Worm (Caenorhabditis elegans) whole organism, late embryonic: ENCODE results near the gene pgp-12.

Experiments used
- C38D4.7 ChIP-seq: fragments of 200-800 bp; sonication (Bioruptor generic); optimal IDR thresholded peaks from 2 replicates; lab custom pipeline; 2018; ENCODE audit warnings: mild to moderate bottlenecking, missing genetic modification characterization, moderate library complexity, missing compliant biosample characterization
- F13H6.1 ChIP-seq: sonication (generic microtip); optimal IDR thresholded peaks from 2 replicates; lab custom pipeline; 2016; ENCODE audit warnings: missing genetic modification characterization, missing compliant biosample characterization
- K02D7.2 ChIP-seq: sonication (generic microtip); optimal IDR thresholded peaks from 2 replicates; lab custom pipeline; 2017; ENCODE audit warnings: mild to moderate bottlenecking, missing genetic modification characterization, missing compliant biosample characterization
- K09A11.1 ChIP-seq: sonication (generic microtip); optimal IDR thresholded peaks from 2 replicates; lab custom pipeline; 2017; ENCODE audit warnings: antibody characterized with exemption, mild to moderate bottlenecking, missing genetic modification characterization, missing compliant biosample characterization; ENCODE audit not compliant: insufficient read depth
- T23F11.4 ChIP-seq: fragments of 200-800 bp; sonication (Bioruptor generic); optimal IDR thresholded peaks from 2 replicates; lab custom pipeline; 2018; ENCODE audit warnings: mild to moderate bottlenecking, missing genetic modification characterization, missing compliant biosample characterization
- Y22D7AL.16 ChIP-seq: sonication (generic microtip); optimal IDR thresholded peaks from 2 replicates; lab custom pipeline; 2016; ENCODE audit warnings: missing genetic modification characterization, missing compliant biosample characterization
- ahr-1 ChIP-seq: sonication (generic microtip); optimal IDR thresholded peaks from 2 replicates; lab custom pipeline; 2016; ENCODE audit warnings: missing genetic modification characterization, missing compliant biosample characterization
- ceh-14 ChIP-seq: sonication (generic microtip); optimal IDR thresholded peaks from 2 replicates; lab custom pipeline; 2016; ENCODE audit warnings: missing genotype, missing genetic modification characterization, missing compliant biosample characterization
- ceh-24 ChIP-seq: sonication (generic microtip); optimal IDR thresholded peaks from 2 replicates; lab custom pipeline; 2016; ENCODE audit warnings: mild to moderate bottlenecking, missing genetic modification characterization, missing compliant biosample characterization
- ceh-30 ChIP-seq: fragments of 150-350 bp; optimal IDR thresholded peaks from 2 replicates; lab custom pipeline; 2014; ENCODE audit warnings: missing biosample characterization, missing genetic modification characterization
- ceh-48 ChIP-seq: sonication (generic microtip); optimal IDR thresholded peaks from 2 replicates; lab custom pipeline; 2016; ENCODE audit warnings: missing genetic modification characterization, inconsistent platforms, missing compliant biosample characterization
- ceh-9 ChIP-seq: sonication (generic microtip); optimal IDR thresholded peaks from 2 replicates; lab custom pipeline; 2016; ENCODE audit warnings: mild to moderate bottlenecking, missing genetic modification characterization, inconsistent platforms, missing compliant biosample characterization
- fax-1 ChIP-seq: sonication (generic microtip); optimal IDR thresholded peaks from 2 replicates; lab custom pipeline; 2016; ENCODE audit warnings: missing genotype, missing genetic modification characterization, missing compliant biosample characterization
- fkh-10 ChIP-seq: fragments of 150-350 bp; optimal IDR thresholded peaks from 2 replicates; lab custom pipeline; 2014; ENCODE audit warnings: missing biosample characterization, missing genetic modification reagents, missing genetic modification characterization
- fkh-6 ChIP-seq: sonication (generic microtip); optimal IDR thresholded peaks from 2 replicates; lab custom pipeline; 2016; ENCODE audit warnings: missing genetic modification characterization, missing compliant biosample characterization
- gmeb-2 ChIP-seq: sonication (generic microtip); optimal IDR thresholded peaks from 2 replicates; lab custom pipeline; 2016; ENCODE audit warnings: missing genetic modification characterization, inconsistent platforms, missing compliant biosample characterization
- hlh-15 ChIP-seq: sonication (generic microtip); optimal IDR thresholded peaks from 2 replicates; lab custom pipeline; 2016; ENCODE audit warnings: missing genetic modification characterization, missing compliant biosample characterization
- hlh-30 ChIP-seq: sonication (generic microtip); optimal IDR thresholded peaks from 2 replicates; lab custom pipeline; 2017; ENCODE audit warnings: antibody characterized with exemption, missing genetic modification characterization, missing compliant biosample characterization; ENCODE audit not compliant: insufficient read depth
- hlh-6 ChIP-seq: sonication (generic microtip); optimal IDR thresholded peaks from 2 replicates; lab custom pipeline; 2016; ENCODE audit warnings: missing genotype, missing genetic modification characterization, missing compliant biosample characterization
- hlh-8 ChIP-seq: sonication (generic microtip); optimal IDR thresholded peaks from 2 replicates; lab custom pipeline; 2016; ENCODE audit warnings: missing genotype, missing genetic modification characterization, missing compliant biosample characterization
- lin-11 ChIP-seq: fragments of 200-800 bp; sonication (Bioruptor generic); optimal IDR thresholded peaks from 2 replicates; lab custom pipeline; 2018; ENCODE audit warnings: mild to moderate bottlenecking, missing genetic modification characterization, missing compliant biosample characterization
- mec-3 ChIP-seq: sonication (generic microtip); optimal IDR thresholded peaks from 2 replicates; lab custom pipeline; 2016; ENCODE audit warnings: borderline replicate concordance, missing genetic modification characterization, missing compliant biosample characterization
- nfya-1 ChIP-seq: sonication (generic microtip); optimal IDR thresholded peaks from 2 replicates; lab custom pipeline; 2017; ENCODE audit warnings: missing genetic modification characterization, mild to moderate bottlenecking, missing compliant biosample characterization, antibody characterized with exemption, moderate library complexity
- nhr-232 ChIP-seq: sonication (generic microtip); optimal IDR thresholded peaks from 2 replicates; lab custom pipeline; 2016; ENCODE audit warnings: missing genetic modification characterization, missing compliant biosample characterization
- npax-4 ChIP-seq: sonication (generic microtip); optimal IDR thresholded peaks from 2 replicates; lab custom pipeline; 2016; ENCODE audit warnings: missing genetic modification characterization, missing compliant biosample characterization
- pax-1 ChIP-seq: fragments of 150-350 bp; optimal IDR thresholded peaks from 2 replicates; lab custom pipeline; 2014; ENCODE audit warnings: missing biosample characterization, missing genetic modification characterization
- pha-4 ChIP-seq: fragments of 150-350 bp; optimal IDR thresholded peaks from 2 replicates; lab custom pipeline; 2018; ENCODE audit warnings: missing biosample characterization, missing genetic modification reagents, missing genetic modification characterization
- pqm-1 ChIP-seq: sonication (generic microtip); optimal IDR thresholded peaks from 2 replicates; lab custom pipeline; 2016; ENCODE audit warnings: missing genetic modification characterization, missing compliant biosample characterization
- pros-1 ChIP-seq: fragments of 150-350 bp; optimal IDR thresholded peaks from 2 replicates; lab custom pipeline; 2014; ENCODE audit warnings: missing biosample characterization, missing genetic modification reagents, missing genetic modification characterization
- sox-2 ChIP-seq: fragments of 200-800 bp; sonication (Bioruptor generic); IDR thresholded peaks from 2 replicates; pipeline ENCODE4 v1.3.6; 2022; ENCODE audit warnings: missing genetic modification reagents, missing genetic modification characterization, missing compliant biosample characterization
- unc-3 ChIP-seq, 2 experiments: fragments of 200-800 bp in 1 of 2; sonication (Bioruptor generic) in 1 of 2; sonication (generic microtip) in 1 of 2; conservative IDR thresholded peaks in 1 of 2; optimal IDR thresholded peaks in 1 of 2; 2 replicates each; pipeline versions ENCODE4 v1.3.6 to Lab custom; 2016 to 2022; ENCODE audit warnings: missing compliant biosample characterization in 2 of 2, missing genetic modification characterization in 2 of 2, missing genetic modification reagents in 1 of 2
- unc-42 ChIP-seq: sonication (generic microtip); optimal IDR thresholded peaks from 2 replicates; lab custom pipeline; 2016; ENCODE audit warnings: missing genotype, missing genetic modification characterization, missing compliant biosample characterization
- unc-86 ChIP-seq: sonication (generic microtip); optimal IDR thresholded peaks from 2 replicates; lab custom pipeline; 2016; ENCODE audit warnings: missing genetic modification characterization, missing compliant biosample characterization

The pgp-12 gene

ce11 chrX:12702713-12703112 lies 28.9 kb upstream of the pgp-12 start:
- TF ChIP-seq nfya-1 (tag; lab: Kevin White, UChicago) (no peak), unc-3 (GFP tag; conservative IDR thresholded peaks at IDR 0.05; lab: Robert Waterston, UW) (no peak), unc-3 (tag; optimal IDR thresholded peaks at IDR 0.05; lab: Kevin White, UChicago) (no peak), ceh-48 (tag; lab: Kevin White, UChicago) (no peak), gmeb-2 (tag; lab: Kevin White, UChicago) (no peak), nhr-232 (tag; lab: Kevin White, UChicago) (no peak), Y22D7AL.16 (tag; lab: Kevin White, UChicago) (no peak), pqm-1 (tag; lab: Kevin White, UChicago) (no peak), fkh-10 (GFP tag; lab: Kevin White, UChicago) (no peak), unc-42 (tag; lab: Kevin White, UChicago) (no peak), ceh-9 (tag; lab: Kevin White, UChicago) (no peak), fax-1 (tag; lab: Kevin White, UChicago) (no peak), F13H6.1 (tag; lab: Kevin White, UChicago) (no peak), ceh-24 (tag; lab: Kevin White, UChicago) (no peak), pax-1 (tag; lab: Kevin White, UChicago) (no peak), lin-11 (no peak), K02D7.2 (no peak), fkh-6 (tag; lab: Kevin White, UChicago) (no peak), hlh-15 (tag; lab: Kevin White, UChicago) (no peak), T23F11.4 (no peak), mec-3 (tag; lab: Kevin White, UChicago) (no peak)
- TF ChIP-seq, all 69 proteins: peak for 0

DNA sequence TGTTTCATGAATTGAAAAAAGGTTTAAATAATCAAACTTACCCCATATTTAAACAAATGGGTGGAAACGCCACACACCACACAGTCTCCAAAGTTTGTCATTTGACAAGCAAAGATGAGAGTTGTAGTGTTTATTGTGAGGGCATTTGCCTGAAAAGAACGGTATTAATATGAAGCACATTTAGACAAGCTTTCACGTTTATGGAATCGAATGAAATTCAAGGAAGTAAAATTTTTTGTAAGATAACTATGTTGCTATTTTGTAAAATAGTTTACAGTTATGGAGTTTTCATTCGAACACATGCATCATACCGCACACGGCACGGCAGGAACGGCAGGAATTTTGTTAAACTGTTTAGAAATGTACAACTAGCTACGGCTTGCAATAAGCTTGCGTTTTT lies 26.9 kb upstream of the pgp-12 start, which contains the start of gene nhr-272:
TSS of gene nhr-272 (minus strand) at position 101 of the 400 bp plus-strand sequence.
- TF ChIP-seq hlh-8 (tag; lab: Kevin White, UChicago) (no peak), K09A11.1 (tag; lab: Kevin White, UChicago) (no peak), T23F11.4 (no peak), unc-3 (GFP tag; conservative IDR thresholded peaks at IDR 0.05; lab: Robert Waterston, UW) (no peak), unc-3 (tag; optimal IDR thresholded peaks at IDR 0.05; lab: Kevin White, UChicago) (no peak), ahr-1 (no peak)

DNA sequence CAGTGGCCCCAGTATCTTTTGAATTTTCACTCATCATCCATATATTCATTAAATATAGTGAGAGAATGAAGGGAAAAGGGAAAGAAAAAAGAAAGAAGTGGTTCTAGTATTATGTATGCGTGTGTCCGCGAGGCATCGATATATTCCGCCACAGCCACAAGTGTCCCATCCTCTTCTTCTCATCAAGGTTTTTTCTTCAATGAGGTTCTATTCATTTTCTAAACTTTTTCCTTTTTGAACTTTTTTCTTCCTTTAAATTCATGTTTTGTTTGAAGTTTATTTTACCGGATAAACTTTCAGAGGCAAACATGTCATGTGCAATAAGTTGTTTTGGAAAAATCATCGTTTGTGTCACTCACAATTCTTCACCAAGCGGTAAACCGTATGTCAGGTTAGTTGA lies 19.3 kb upstream of the pgp-12 start, which contains the start of gene rgs-2:
TSS of gene rgs-2 (plus strand) at position 301 of the 400 bp plus-strand sequence.
- TF ChIP-seq pha-4 (no peak), hlh-30 (tag; lab: Kevin White, UChicago) (no peak), sox-2 (GFP tag; lab: Robert Waterston, UW) (no peak)

DNA sequence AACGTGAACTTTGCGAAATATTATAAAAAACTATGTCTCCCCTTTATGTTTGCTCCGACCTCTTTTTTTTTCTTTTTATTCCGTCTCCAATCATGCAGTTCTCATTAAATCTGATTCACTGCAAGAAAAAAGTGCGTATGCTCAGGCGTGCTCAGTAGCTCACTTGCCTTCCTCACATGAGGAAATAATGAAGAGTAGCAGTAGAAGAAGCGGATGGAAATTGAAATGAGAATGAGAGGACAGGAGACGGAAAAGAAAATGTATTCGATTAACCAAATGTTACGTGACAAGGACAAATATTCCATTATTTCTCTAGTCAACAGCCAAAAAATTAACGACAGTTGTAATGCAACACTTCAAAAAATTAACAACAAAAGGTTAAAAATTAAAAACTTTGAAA lies 18.6 kb upstream of the pgp-12 start:
- TF ChIP-seq lin-11 = no peak
- no peak for TF ChIP-seq ceh-48 (tag; lab: Kevin White, UChicago)
- TF ChIP-seq unc-42 (tag; lab: Kevin White, UChicago) = peak; percentile 57

DNA sequence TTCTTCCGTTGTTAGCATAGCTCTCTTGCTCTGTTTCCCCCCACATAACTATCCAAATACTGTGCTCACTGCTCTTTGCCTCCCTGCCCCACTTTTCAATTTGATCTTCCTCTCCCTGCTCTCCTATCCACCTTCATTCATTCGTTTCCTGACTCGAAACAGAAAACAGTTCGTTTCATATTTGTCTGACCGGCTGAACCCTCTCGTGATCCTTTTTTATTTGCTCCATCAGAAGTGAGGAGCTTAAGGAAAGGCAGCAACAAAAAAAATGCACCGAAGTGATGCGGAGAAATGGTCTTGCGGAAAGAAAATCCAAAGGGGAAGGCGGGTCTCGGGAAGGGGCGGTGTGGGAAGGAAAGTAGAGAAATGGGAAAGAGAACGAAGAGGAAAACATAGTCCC lies 10.2 kb upstream of the pgp-12 start:
- TF ChIP-seq ceh-14 (tag; lab: Kevin White, UChicago) (no peak), sox-2 (GFP tag; lab: Robert Waterston, UW) (no peak), ceh-30 (tag; lab: Kevin White, UChicago) (no peak), pros-1 (tag; lab: Kevin White, UChicago) (no peak), unc-86 (tag; lab: Kevin White, UChicago) (no peak), npax-4 (tag; lab: Kevin White, UChicago) (no peak), hlh-6 (tag; lab: Kevin White, UChicago) (no peak), C38D4.7 (no peak)
- TF ChIP-seq, all 69 proteins: peak for 0
